In the genomic region with DNA sequence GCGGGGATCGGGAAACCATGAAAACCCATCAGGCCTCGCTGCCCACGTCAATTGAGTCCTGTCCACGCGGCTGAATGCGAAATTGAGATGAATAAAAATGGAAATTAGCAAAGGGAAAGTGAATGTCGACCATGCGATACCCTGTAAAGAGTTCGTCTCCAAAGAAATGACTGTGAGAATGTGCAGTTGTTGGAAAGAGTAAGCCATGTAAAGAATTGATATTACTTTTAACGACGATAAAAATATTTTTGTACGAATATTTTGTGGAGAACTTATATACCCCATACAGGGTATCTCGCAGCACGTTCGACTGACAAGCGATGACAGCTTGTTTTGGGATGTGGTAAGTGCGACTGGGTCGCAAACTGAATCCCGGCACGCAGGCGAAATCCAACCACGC, we compare ENCODE assay signal across 5 fruit fly cellular contexts.
TF ChIP-seq lines count a peak whose summit lies in the region.

No protein-coding gene starts in this region.

- no peak for TF ChIP-seq CTCF in whole organism, embryonic (GFP tag; optimal IDR thresholded peaks at IDR 0.05; lab: Kevin White, UChicago)

TF ChIP-seq in whole organism, 6 proteins besides CTCF, POLR2A, EP300 and RAD21:
- TF ChIP-seq Dll (optimal IDR thresholded peaks at IDR 0.05; lab: Kevin White, UChicago) = no peak
- TF ChIP-seq usp (GFP tag; optimal IDR thresholded peaks at IDR 0.05; lab: Kevin White, UChicago) = no peak
- no peak for TF ChIP-seq CG8478 (optimal IDR thresholded peaks at IDR 0.05; lab: Kevin White, UChicago)
- TF ChIP-seq EcR (GFP tag; optimal IDR thresholded peaks at IDR 0.05; lab: Kevin White, UChicago) = no peak
- no peak for TF ChIP-seq psq (optimal IDR thresholded peaks at IDR 0.05; lab: Kevin White, UChicago)
- TF ChIP-seq pan (optimal IDR thresholded peaks at IDR 0.05; lab: Kevin White, UChicago) = peak; percentile 69

TF ChIP-seq in whole organism, embryonic, 481 proteins besides CTCF, POLR2A, EP300 and RAD21 (continues in another document):
- TF ChIP-seq caup (GFP tag; optimal IDR thresholded peaks at IDR 0.05; lab: Kevin White, UChicago; ENCODE audit: severe bottlenecking) (no peak), Blimp-1 (GFP tag; optimal IDR thresholded peaks at IDR 0.05; lab: Kevin White, UChicago) (peak; percentile 49), Ets65A (GFP tag; lab: Kevin White, UChicago) (peak; percentile 93), hbn (GFP tag; IDR thresholded peaks at IDR 0.05; lab: Robert Waterston, UW; ENCODE audit: partially characterized antibody) (no peak), CG32772 (GFP tag; IDR thresholded peaks at IDR 0.05; lab: Robert Waterston, UW) (peak; percentile 58), CG4404 (GFP tag; IDR thresholded peaks at IDR 0.05; lab: Robert Waterston, UW) (peak; percentile 53; the same call in 1 of the 2 replicates), Nf-YA (GFP tag; IDR thresholded peaks at IDR 0.05; lab: Robert Waterston, UW) (no peak), CG8388 (GFP tag; optimal IDR thresholded peaks at IDR 0.05; lab: Kevin White, UChicago) (no peak), CG34422 (GFP tag; IDR thresholded peaks at IDR 0.05; lab: Robert Waterston, UW) (0 out of 3 replicates have a peak, but pooled peaks have one; percentile 23), lab (GFP tag; optimal IDR thresholded peaks at IDR 0.05; lab: Kevin White, UChicago) (no peak), Atf6 (GFP tag; IDR thresholded peaks at IDR 0.05; lab: Robert Waterston, UW) (no peak), Hr3 (GFP tag; optimal IDR thresholded peaks at IDR 0.05; lab: Kevin White, UChicago) (no peak), sim (GFP tag; IDR thresholded peaks at IDR 0.05; lab: Robert Waterston, UW) (no peak), fru (optimal IDR thresholded peaks at IDR 0.05; lab: Kevin White, UChicago) (no peak), cg (GFP tag; optimal IDR thresholded peaks at IDR 0.05; lab: Kevin White, UChicago) (no peak), jumu (GFP tag; optimal IDR thresholded peaks at IDR 0.05; lab: Kevin White, UChicago) (peak; percentile 11), B-H1 (GFP tag; IDR thresholded peaks at IDR 0.05; lab: Robert Waterston, UW) (no peak), Scr (GFP tag; IDR thresholded peaks at IDR 0.05; lab: Robert Waterston, UW; ENCODE audit: partially characterized antibody) (no peak), schlank (tag; optimal IDR thresholded peaks at IDR 0.05; lab: Kevin White, UChicago) (no peak), CG1529 (GFP tag; optimal IDR thresholded peaks at IDR 0.05; lab: Kevin White, UChicago) (no peak)

TF ChIP-seq in whole organism, prepupa, 60 proteins besides CTCF, POLR2A, EP300 and RAD21 (continues in another document):
- TF ChIP-seq net (GFP tag; optimal IDR thresholded peaks at IDR 0.05; lab: Kevin White, UChicago) (peak; percentile 47), esn (GFP tag; optimal IDR thresholded peaks at IDR 0.05; lab: Kevin White, UChicago) (no peak), CG6808 (GFP tag; optimal IDR thresholded peaks at IDR 0.05; lab: Kevin White, UChicago) (peak; percentile 43), CG6792 (GFP tag; optimal IDR thresholded peaks at IDR 0.05; lab: Kevin White, UChicago) (peak; percentile 70), Lpt (GFP tag; optimal IDR thresholded peaks at IDR 0.05; lab: Kevin White, UChicago) (no peak), Hr4 (GFP tag; optimal IDR thresholded peaks at IDR 0.05; lab: Kevin White, UChicago) (peak; percentile 78), ss (GFP tag; optimal IDR thresholded peaks at IDR 0.05; lab: Kevin White, UChicago) (no peak), Smox (GFP tag; optimal IDR thresholded peaks at IDR 0.05; lab: Kevin White, UChicago) (peak; percentile 62), CG6854 (GFP tag; optimal IDR thresholded peaks at IDR 0.05; lab: Kevin White, UChicago) (no peak), CG10631 (GFP tag; optimal IDR thresholded peaks at IDR 0.05; lab: Kevin White, UChicago) (peak; percentile 62), CG9139 (GFP tag; optimal IDR thresholded peaks at IDR 0.05; lab: Kevin White, UChicago) (peak; percentile 16), topi (GFP tag; optimal IDR thresholded peaks at IDR 0.05; lab: Kevin White, UChicago) (peak; percentile 72), CG32006 (GFP tag; optimal IDR thresholded peaks at IDR 0.05; lab: Kevin White, UChicago) (peak; percentile 73), CG7368 (GFP tag; optimal IDR thresholded peaks at IDR 0.05; lab: Kevin White, UChicago) (peak; percentile 37), Sox102F (GFP tag; optimal IDR thresholded peaks at IDR 0.05; lab: Kevin White, UChicago) (peak; percentile 67), Eip78C (GFP tag; lab: Kevin White, UChicago) (no peak), CG6163 (GFP tag; IDR thresholded peaks at IDR 0.05; lab: Robert Waterston, UW) (peak; percentile 82), Met (GFP tag; optimal IDR thresholded peaks at IDR 0.05; lab: Kevin White, UChicago) (peak; percentile 76), eg (GFP tag; IDR thresholded peaks at IDR 0.05; lab: Robert Waterston, UW) (peak; percentile 76), Hr38 (GFP tag; optimal IDR thresholded peaks at IDR 0.05; lab: Kevin White, UChicago) (no peak), cyc (GFP tag; optimal IDR thresholded peaks at IDR 0.05; lab: Kevin White, UChicago) (peak; percentile 76), fkh (GFP tag; optimal IDR thresholded peaks at IDR 0.05; lab: Kevin White, UChicago) (no peak)

TF ChIP-seq in whole organism, pupa, 21 proteins besides CTCF, POLR2A, EP300 and RAD21:
- TF ChIP-seq CG4496 (GFP tag; IDR thresholded peaks at IDR 0.05; lab: Robert Waterston, UW) (peak; percentile 76; the same call in 2 of the 3 replicates), CG8159 (tag; optimal IDR thresholded peaks at IDR 0.05; lab: Kevin White, UChicago) (peak; percentile 67), Pif1A (GFP tag; optimal IDR thresholded peaks at IDR 0.05; lab: Kevin White, UChicago) (peak; percentile 60), CG14655 (GFP tag; optimal IDR thresholded peaks at IDR 0.05; lab: Kevin White, UChicago) (peak; percentile 67), Snoo (tag; optimal IDR thresholded peaks at IDR 0.05; lab: Kevin White, UChicago) (no peak), CG34367 (tag; optimal IDR thresholded peaks at IDR 0.05; lab: Kevin White, UChicago) (peak; percentile 3), fd96Ca (GFP tag; IDR thresholded peaks at IDR 0.05; lab: Robert Waterston, UW) (peak; percentile 66; the same call in 2 of the 3 replicates), rn (GFP tag; IDR thresholded peaks at IDR 0.05; lab: Robert Waterston, UW) (no peak), Pif1B (GFP tag; optimal IDR thresholded peaks at IDR 0.05; lab: Kevin White, UChicago) (peak; percentile 31)
TF ChIP-seq in whole organism, pupa: peak in this region for 7.

TF ChIP-seq in whole organism, wandering third instar larva, 38 proteins besides CTCF, POLR2A, EP300 and RAD21 (continues in another document):
- TF ChIP-seq sage (GFP tag; optimal IDR thresholded peaks at IDR 0.05; lab: Kevin White, UChicago) (no peak), br (GFP tag; optimal IDR thresholded peaks at IDR 0.05; lab: Kevin White, UChicago) (peak; percentile 66), OdsH (GFP tag; optimal IDR thresholded peaks at IDR 0.05; lab: Kevin White, UChicago) (peak; percentile 35), Mio (GFP tag; optimal IDR thresholded peaks at IDR 0.05; lab: Kevin White, UChicago) (no peak), CG32264 (GFP tag; optimal IDR thresholded peaks at IDR 0.05; lab: Kevin White, UChicago) (no peak), Hr78 (GFP tag; optimal IDR thresholded peaks at IDR 0.05; lab: Kevin White, UChicago) (no peak), rgr (GFP tag; optimal IDR thresholded peaks at IDR 0.05; lab: Kevin White, UChicago) (peak; percentile 60), sv (GFP tag; optimal IDR thresholded peaks at IDR 0.05; lab: Kevin White, UChicago) (peak; percentile 4), Abd-B (GFP tag; optimal IDR thresholded peaks at IDR 0.05; lab: Kevin White, UChicago) (no peak), dl (GFP tag; optimal IDR thresholded peaks at IDR 0.05; lab: Kevin White, UChicago; ENCODE audit: insufficient read depth in 1 of 2, partially characterized antibody in 2 of 2) (no peak), woc (GFP tag; optimal IDR thresholded peaks at IDR 0.05; lab: Kevin White, UChicago) (peak; percentile 18), dmrt93B (GFP tag; optimal IDR thresholded peaks at IDR 0.05; lab: Kevin White, UChicago) (peak; percentile 15), dsf (GFP tag; optimal IDR thresholded peaks at IDR 0.05; lab: Kevin White, UChicago; ENCODE audit: borderline replicate concordance) (no peak), pan (optimal IDR thresholded peaks at IDR 0.05; lab: Kevin White, UChicago) (peak; percentile 18), lola (GFP tag; optimal IDR thresholded peaks at IDR 0.05; lab: Kevin White, UChicago) (no peak), Dfd (GFP tag; optimal IDR thresholded peaks at IDR 0.05; lab: Kevin White, UChicago) (no peak), fru (GFP tag; optimal IDR thresholded peaks at IDR 0.05; lab: Kevin White, UChicago) (peak; percentile 50), Hnf4 (GFP tag; optimal IDR thresholded peaks at IDR 0.05; lab: Kevin White, UChicago) (no peak), HLH106 (tag; optimal IDR thresholded peaks at IDR 0.05; lab: Kevin White, UChicago) (peak; percentile 55), psq (GFP tag; optimal IDR thresholded peaks at IDR 0.05; lab: Kevin White, UChicago) (no peak), h (GFP tag; optimal IDR thresholded peaks at IDR 0.05; lab: Kevin White, UChicago) (peak; percentile 69), CG9705 (GFP tag; optimal IDR thresholded peaks at IDR 0.05; lab: Kevin White, UChicago) (no peak), Rel (GFP tag; optimal IDR thresholded peaks at IDR 0.05; lab: Kevin White, UChicago) (no peak), Rel (tag; optimal IDR thresholded peaks at IDR 0.05; lab: Kevin White, UChicago) (no peak), N (GFP tag; optimal IDR thresholded peaks at IDR 0.05; lab: Kevin White, UChicago) (no peak), Jra (GFP tag; optimal IDR thresholded peaks at IDR 0.05; lab: Kevin White, UChicago) (no peak), Dif (GFP tag; optimal IDR thresholded peaks at IDR 0.05; lab: Kevin White, UChicago; ENCODE audit: partially characterized antibody) (no peak), Hr83 (GFP tag; optimal IDR thresholded peaks at IDR 0.05; lab: Kevin White, UChicago; ENCODE audit: poor library complexity, severe bottlenecking) (no peak), ey (GFP tag; optimal IDR thresholded peaks at IDR 0.05; lab: Kevin White, UChicago) (peak; percentile 53), foxo (GFP tag; optimal IDR thresholded peaks at IDR 0.05; lab: Kevin White, UChicago) (peak in 1 of 2 experiments; percentile 67), brk (GFP tag; optimal IDR thresholded peaks at IDR 0.05; lab: Kevin White, UChicago) (no peak), tai (GFP tag; optimal IDR thresholded peaks at IDR 0.05; lab: Kevin White, UChicago) (no peak), usp (GFP tag; optimal IDR thresholded peaks at IDR 0.05; lab: Kevin White, UChicago) (no peak), GATAd (GFP tag; optimal IDR thresholded peaks at IDR 0.05; lab: Kevin White, UChicago) (no peak), Sp1 (GFP tag; optimal IDR thresholded peaks at IDR 0.05; lab: Kevin White, UChicago) (no peak), jim (GFP tag; optimal IDR thresholded peaks at IDR 0.05; lab: Kevin White, UChicago) (no peak)
